Worm (Caenorhabditis elegans): Measurements from ENCODE around the gene hif-1.

DNA sequence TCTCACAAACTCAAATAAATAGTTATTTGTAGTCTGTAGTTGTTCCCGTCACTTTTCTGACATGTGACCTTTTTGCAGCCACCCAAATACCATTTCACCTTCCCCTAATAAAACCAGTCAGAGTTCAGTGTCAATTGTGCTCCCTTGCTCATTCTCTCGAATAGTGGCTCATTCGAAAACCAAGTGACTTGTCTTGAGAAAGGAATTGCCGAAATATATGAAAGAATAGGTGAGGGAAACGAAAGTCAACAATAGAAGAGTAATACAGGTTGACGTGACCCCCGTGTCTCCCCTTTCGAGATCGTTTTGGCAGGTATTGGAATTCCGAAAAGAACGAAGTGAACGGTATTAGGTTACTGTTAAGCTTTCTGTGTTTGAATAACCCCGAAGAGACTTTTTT, 17.0 kb upstream of the hif-1 start:
- TF ChIP-seq flt-1 (GFP tag; IDR thresholded peaks at IDR 0.05): no peak
- no peak for TF ChIP-seq ref-1 (GFP tag; conservative IDR thresholded peaks at IDR 0.05)
- TF ChIP-seq ztf-29 (GFP tag; IDR thresholded peaks at IDR 0.05): no peak
- TF ChIP-seq T22C8.4 (GFP tag; IDR thresholded peaks at IDR 0.05): no peak
- TF ChIP-seq cog-1 (tag; optimal IDR thresholded peaks at IDR 0.05): no peak

Measured in whole organism, midembryonic.